Fruit fly (Drosophila melanogaster): ENCODE data around the gene Cln3.

dm6 chr3L:17822784-17823383, 9.0 kb upstream of the Cln3 start, which contains the start of the genes Ir75c and Grd:
- no peak for TF ChIP-seq Awh (GFP tag; IDR thresholded peaks at IDR 0.05)
- TF ChIP-seq CG15601 (tag; optimal IDR thresholded peaks at IDR 0.05) = no peak

Data from whole organism, embryonic.